Worm (Caenorhabditis elegans) whole organism, young adult: ENCODE measurements around the gene lgc-20.
A peak's percentile ranks its signal among the peaks of the same experiment; 100 is the strongest.

Experiments
- B0019.2 ChIP-seq: fragments of 200-800 bp; sonication (Bioruptor generic); conservative IDR thresholded peaks from 2 replicates; pipeline ENCODE4 v1.3.6; 2022; ENCODE audit warnings: missing genetic modification reagents, missing genetic modification characterization, missing compliant biosample characterization
- F39B2.1 ChIP-seq: fragments of 200-800 bp; sonication (Bioruptor generic); IDR thresholded peaks from 2 replicates; pipeline ENCODE4 v1.3.6; 2022; ENCODE audit warnings: missing genetic modification reagents, missing genetic modification characterization, missing compliant biosample characterization
- F49E8.2 ChIP-seq: sonication (generic microtip); optimal IDR thresholded peaks from 3 replicates; lab custom pipeline; 2017; ENCODE audit warnings: missing genetic modification characterization, mild to moderate bottlenecking, missing compliant biosample characterization, antibody characterized with exemption, moderate library complexity; ENCODE audit not compliant: insufficient read depth
- F57C9.4 ChIP-seq: sonication (generic microtip); optimal IDR thresholded peaks from 2 replicates; lab custom pipeline; 2017; ENCODE audit warnings: mild to moderate bottlenecking, missing genetic modification characterization, missing compliant biosample characterization
- Y53F4B.3 ChIP-seq: fragments of 200-800 bp; sonication (Bioruptor generic); IDR thresholded peaks from 2 replicates; pipeline ENCODE4 v1.3.6; 2022; ENCODE audit warnings: missing genetic modification reagents, missing genetic modification characterization, missing compliant biosample characterization
- Y79H2A.3 ChIP-seq: fragments of 200-800 bp; sonication (Bioruptor generic); conservative IDR thresholded peaks from 2 replicates; pipeline ENCODE4 v1.3.6; 2022; ENCODE audit warnings: missing genetic modification reagents, missing genetic modification characterization, missing compliant biosample characterization
- Y95B8A.8 ChIP-seq: fragments of 200-800 bp; sonication (Bioruptor generic); IDR thresholded peaks from 2 replicates; pipeline ENCODE4 v1.3.6; 2022; ENCODE audit warnings: missing genetic modification reagents, missing genetic modification characterization, missing compliant biosample characterization
- akir-1 ChIP-seq: fragments of 200-800 bp; sonication (Bioruptor generic); optimal IDR thresholded peaks from 2 replicates; lab custom pipeline; 2018; ENCODE audit warnings: mild to moderate bottlenecking, missing genetic modification characterization, moderate library complexity, missing compliant biosample characterization
- ama-1 ChIP-seq, 3 experiments: fragments of 150-350 bp in 1 of 3; sonication (generic microtip) in 2 of 3; optimal IDR thresholded peaks; 2 replicates each; lab custom pipeline; 2014 to 2018; ENCODE audit warnings: missing biosample characterization in 2 of 3, missing genetic modification characterization in 2 of 3, missing genetic modification reagents in 2 of 3
- aptf-2 ChIP-seq: fragments of 200-800 bp; sonication (Bioruptor generic); conservative IDR thresholded peaks from 2 replicates; pipeline ENCODE4 v1.3.6; 2022; ENCODE audit warnings: missing genetic modification reagents, missing genetic modification characterization, missing compliant biosample characterization
- aptf-3 ChIP-seq: fragments of 200-800 bp; sonication (Bioruptor generic); IDR thresholded peaks from 2 replicates; pipeline ENCODE4 v1.3.6; 2022; ENCODE audit warnings: missing genetic modification characterization, missing compliant biosample characterization
- cebp-1 ChIP-seq, 2 experiments: fragments of 200-800 bp in 1 of 2; sonication (Bioruptor generic) in 1 of 2; sonication (generic microtip) in 1 of 2; IDR thresholded peaks in 1 of 2; optimal IDR thresholded peaks in 1 of 2; 2 replicates each; pipeline versions ENCODE4 v1.3.6 to Lab custom; 2017 to 2022; ENCODE audit warnings: missing compliant biosample characterization in 2 of 2, missing genetic modification characterization in 2 of 2, mild to moderate bottlenecking in 1 of 2, missing genetic modification reagents in 1 of 2, moderate library complexity in 1 of 2
- ceh-100 ChIP-seq: fragments of 200-800 bp; sonication (Bioruptor generic); IDR thresholded peaks from 2 replicates; pipeline ENCODE4 v1.3.6; 2022; ENCODE audit warnings: missing genetic modification reagents, missing genetic modification characterization, missing compliant biosample characterization
- ceh-40 ChIP-seq: fragments of 200-800 bp; sonication (Bioruptor generic); IDR thresholded peaks from 2 replicates; pipeline ENCODE4 v1.3.6; 2022; ENCODE audit warnings: missing genetic modification characterization, missing compliant biosample characterization
- ceh-58 ChIP-seq: fragments of 200-800 bp; sonication (Bioruptor generic); IDR thresholded peaks from 2 replicates; pipeline ENCODE4 v1.3.6; 2022; ENCODE audit warnings: missing genetic modification characterization, missing compliant biosample characterization
- ceh-91 ChIP-seq: fragments of 200-800 bp; sonication (Bioruptor generic); IDR thresholded peaks from 2 replicates; pipeline ENCODE4 v1.3.6; 2022; ENCODE audit warnings: missing genetic modification reagents, missing genetic modification characterization, missing compliant biosample characterization
- chd-7 ChIP-seq: sonication (generic microtip); optimal IDR thresholded peaks from 2 replicates; lab custom pipeline; 2016; ENCODE audit warnings: mild to moderate bottlenecking, missing genetic modification characterization, moderate library complexity, missing compliant biosample characterization
- dpff-1 ChIP-seq: sonication (generic microtip); optimal IDR thresholded peaks from 2 replicates; lab custom pipeline; 2017; ENCODE audit warnings: mild to moderate bottlenecking, missing genetic modification characterization, missing compliant biosample characterization
- dpl-1 ChIP-seq: fragments of 150-350 bp; optimal IDR thresholded peaks from 2 replicates; lab custom pipeline; 2014; ENCODE audit warnings: missing biosample characterization, missing genetic modification reagents, missing genetic modification characterization
- efl-1 ChIP-seq: fragments of 150-350 bp; optimal IDR thresholded peaks from 2 replicates; lab custom pipeline; 2014; ENCODE audit warnings: missing biosample characterization, missing genetic modification reagents, missing genetic modification characterization
- gei-17 ChIP-seq: fragments of 200-800 bp; sonication (Bioruptor generic); optimal IDR thresholded peaks from 2 replicates; lab custom pipeline; 2018; ENCODE audit warnings: mild to moderate bottlenecking, missing genetic modification characterization, missing compliant biosample characterization
- hsf-1 ChIP-seq: fragments of 200-800 bp; sonication (Bioruptor generic); IDR thresholded peaks from 2 replicates; pipeline ENCODE4 v1.3.6; 2022; ENCODE audit warnings: missing genetic modification reagents, missing genetic modification characterization, missing compliant biosample characterization
- lag-1 ChIP-seq: fragments of 200-800 bp; sonication (Bioruptor generic); IDR thresholded peaks from 2 replicates; pipeline ENCODE4 v1.3.6; 2022; ENCODE audit warnings: missing genetic modification reagents, missing genetic modification characterization, missing compliant biosample characterization
- lin-35 ChIP-seq, 3 experiments: fragments of 150-350 bp in 2 of 3; sonication (generic microtip) in 1 of 3; optimal IDR thresholded peaks; 2 replicates each; lab custom pipeline; 2014 to 2018; ENCODE audit warnings: missing biosample characterization in 3 of 3, missing genetic modification characterization in 3 of 3, missing genetic modification reagents in 3 of 3
- lin-40 ChIP-seq: sonication (generic microtip); optimal IDR thresholded peaks from 2 replicates; lab custom pipeline; 2016; ENCODE audit warnings: missing genetic modification characterization, mild to moderate bottlenecking, missing compliant biosample characterization, missing genotype, missing genetic modification reagents
- lir-1 ChIP-seq: fragments of 200-800 bp; sonication (Bioruptor generic); conservative IDR thresholded peaks from 2 replicates; pipeline ENCODE4 v1.3.6; 2022; ENCODE audit warnings: missing genetic modification reagents, missing genetic modification characterization, missing compliant biosample characterization
- madf-10 ChIP-seq: sonication (generic microtip); optimal IDR thresholded peaks from 2 replicates; lab custom pipeline; 2016; ENCODE audit warnings: mild to moderate bottlenecking, missing genetic modification characterization, missing compliant biosample characterization
- madf-3 ChIP-seq: fragments of 200-800 bp; sonication (Bioruptor generic); IDR thresholded peaks from 2 replicates; pipeline ENCODE4 v1.3.6; 2022; ENCODE audit warnings: missing genetic modification reagents, missing genetic modification characterization, missing compliant biosample characterization
- nfya-1 ChIP-seq: sonication (generic microtip); optimal IDR thresholded peaks from 2 replicates; lab custom pipeline; 2017; ENCODE audit warnings: antibody characterized with exemption, missing compliant biosample characterization, missing genetic modification characterization, borderline replicate concordance; ENCODE audit not compliant: insufficient read depth
- nfyb-1 ChIP-seq: fragments of 200-800 bp; sonication (Bioruptor generic); IDR thresholded peaks from 2 replicates; pipeline ENCODE4 v1.3.6; 2022; ENCODE audit warnings: missing genetic modification reagents, missing genetic modification characterization, missing compliant biosample characterization
- pha-4 ChIP-seq: fragments of 150-350 bp; sonication (generic microtip); optimal IDR thresholded peaks from 2 replicates; lab custom pipeline; 2014; ENCODE audit warnings: missing biosample characterization, missing genetic modification reagents, missing genetic modification characterization
- rcor-1 ChIP-seq: fragments of 200-800 bp; sonication (Bioruptor generic); IDR thresholded peaks from 2 replicates; pipeline ENCODE4 v1.3.6; 2022; ENCODE audit warnings: missing genetic modification reagents, missing genetic modification characterization, missing compliant biosample characterization
- repo-1 ChIP-seq: sonication (generic microtip); optimal IDR thresholded peaks from 2 replicates; lab custom pipeline; 2017; ENCODE audit warnings: mild to moderate bottlenecking, missing genetic modification characterization, missing compliant biosample characterization
- rpc-1 ChIP-seq, 2 experiments: fragments of 150-350 bp in 1 of 2; sonication (generic microtip) in 1 of 2; optimal IDR thresholded peaks; 2 replicates each; lab custom pipeline; 2014 to 2018; ENCODE audit warnings: missing biosample characterization in 1 of 2, missing genetic modification characterization in 1 of 2, missing genetic modification reagents in 1 of 2, missing genotype in 1 of 2
- sea-2 ChIP-seq: fragments of 200-800 bp; sonication (Bioruptor generic); IDR thresholded peaks from 2 replicates; pipeline ENCODE4 v1.3.6; 2022; ENCODE audit warnings: missing genetic modification characterization, missing compliant biosample characterization
- somi-1 ChIP-seq: fragments of 200-800 bp; sonication (Bioruptor generic); optimal IDR thresholded peaks from 2 replicates; lab custom pipeline; 2018; ENCODE audit warnings: mild to moderate bottlenecking, missing genetic modification characterization, missing compliant biosample characterization
- sptf-2 ChIP-seq: fragments of 200-800 bp; sonication (Bioruptor generic); optimal IDR thresholded peaks from 2 replicates; lab custom pipeline; 2018; ENCODE audit warnings: mild to moderate bottlenecking, missing genetic modification characterization, missing compliant biosample characterization
- tbp1 ChIP-seq: fragments of 200-800 bp; sonication (Bioruptor generic); optimal IDR thresholded peaks from 2 replicates; lab custom pipeline; 2018; ENCODE audit warnings: mild to moderate bottlenecking, missing genetic modification characterization, missing compliant biosample characterization
- tbx-9 ChIP-seq: sonication (generic microtip); optimal IDR thresholded peaks from 2 replicates; lab custom pipeline; 2016; ENCODE audit warnings: borderline replicate concordance, missing genetic modification characterization, inconsistent platforms, missing compliant biosample characterization
- ztf-25 ChIP-seq: fragments of 200-800 bp; sonication (Bioruptor generic); IDR thresholded peaks from 2 replicates; pipeline ENCODE4 v1.3.6; 2022; ENCODE audit warnings: missing genetic modification reagents, missing genetic modification characterization, missing compliant biosample characterization
- ztf-28 ChIP-seq: fragments of 200-800 bp; sonication (Bioruptor generic); IDR thresholded peaks from 2 replicates; pipeline ENCODE4 v1.3.6; 2022; ENCODE audit warnings: missing genetic modification reagents, missing genetic modification characterization, missing compliant biosample characterization
- ztf-6 ChIP-seq: fragments of 200-800 bp; sonication (Bioruptor generic); IDR thresholded peaks from 2 replicates; pipeline ENCODE4 v1.3.6; 2022; ENCODE audit warnings: missing genetic modification reagents, missing genetic modification characterization, missing compliant biosample characterization

lgc-20 gene

ce11 chrII:11384099-11384498 lies 40.7 kb upstream of the lgc-20 start (continued):
- TF ChIP-seq lin-35 (GFP tag; optimal IDR thresholded peaks at IDR 0.05; lab: Kevin White, UChicago) (no peak), nfya-1 (tag; lab: Kevin White, UChicago) (no peak), ztf-28 (no peak)

ce11 chrII:11383058-11383457 lies 39.6 kb upstream of the lgc-20 start, which contains the start of the genes C33B4.5 and C33B4.4:
C33B4.5 (plus strand) TSS chrII:11383327.
C33B4.4 (minus strand) TSS chrII:11383442.
- TF ChIP-seq hsf-1 (GFP tag; lab: Robert Waterston, UW): no peak
- TF ChIP-seq F57C9.4 (tag; lab: Kevin White, UChicago): no peak
- no peak for TF ChIP-seq aptf-2
- TF ChIP-seq nfyb-1: no peak
- no peak for TF ChIP-seq repo-1 (tag; lab: Kevin White, UChicago)
- TF ChIP-seq cebp-1 (GFP tag; IDR thresholded peaks at IDR 0.05; lab: Robert Waterston, UW): no peak
- TF ChIP-seq cebp-1 (tag; optimal IDR thresholded peaks at IDR 0.05; lab: Kevin White, UChicago): no peak

- TF ChIP-seq pha-4: no peak
- no peak for TF ChIP-seq dpl-1
- TF ChIP-seq F57C9.4 (tag; lab: Kevin White, UChicago): no peak
- no peak for TF ChIP-seq tbx-9
- no peak for TF ChIP-seq Y53F4B.3 (GFP tag; lab: Robert Waterston, UW)
- TF ChIP-seq sea-2 (GFP tag; lab: Robert Waterston, UW): no peak
Measured at ce11 chrII:11377700-11378099, 34.3 kb upstream of the lgc-20 start.

ce11 chrII:11376598-11377108 lies 33.2 kb upstream of the lgc-20 start:
- TF ChIP-seq lin-40 (tag; lab: Kevin White, UChicago): peak; percentile 30
- no peak for TF ChIP-seq rpc-1 (optimal IDR thresholded peaks at IDR 0.05; lab: Kevin White, UChicago)
- peak; percentile 5 for TF ChIP-seq rpc-1 (tag; optimal IDR thresholded peaks at IDR 0.05; lab: Kevin White, UChicago)
- peak; percentile 83 for TF ChIP-seq ceh-100 (GFP tag; lab: Robert Waterston, UW)
- no peak for TF ChIP-seq ceh-58 (GFP tag; lab: Robert Waterston, UW)
- peak; percentile 93 for TF ChIP-seq ama-1 (optimal IDR thresholded peaks at IDR 0.05; lab: Kevin White, UChicago)
- TF ChIP-seq ama-1 (GFP tag; optimal IDR thresholded peaks at IDR 0.05; lab: Kevin White, UChicago): no peak
- peak; percentile 94 for TF ChIP-seq Y95B8A.8 (GFP tag; lab: Robert Waterston, UW)
- TF ChIP-seq akir-1: no peak
- peak; percentile 64 for TF ChIP-seq lir-1 (GFP tag; lab: Robert Waterston, UW)
- TF ChIP-seq F49E8.2 (tag; lab: Kevin White, UChicago): peak; percentile 96
- TF ChIP-seq hsf-1 (GFP tag; lab: Robert Waterston, UW): peak; percentile 76
- 0 out of 2 replicates have a peak, but pooled peaks have one; percentile 36 for TF ChIP-seq ceh-40 (GFP tag; lab: Robert Waterston, UW)
- TF ChIP-seq tbp1 (GFP tag; lab: Kevin White, UChicago): peak; percentile 78
- TF ChIP-seq sptf-2 (GFP tag; lab: Kevin White, UChicago): peak; percentile 51
- TF ChIP-seq aptf-3: no peak
- TF ChIP-seq lin-35 (GFP tag; optimal IDR thresholded peaks at IDR 0.05; lab: Kevin White, UChicago): peak in 1 of 3 experiments; percentile 51
- TF ChIP-seq efl-1 (GFP tag; lab: Kevin White, UChicago): peak; percentile 58
- no peak for TF ChIP-seq aptf-2
- peak; percentile 86 for TF ChIP-seq ceh-91 (GFP tag; lab: Robert Waterston, UW)
- peak; percentile 81 for TF ChIP-seq B0019.2 (GFP tag; lab: Robert Waterston, UW)
- peak; percentile 47 for TF ChIP-seq gei-17 (GFP tag; lab: Kevin White, UChicago)
- TF ChIP-seq ztf-25 (GFP tag; lab: Robert Waterston, UW): 0 out of 2 replicates have a peak, but pooled peaks have one; percentile 61
- peak; percentile 83 for TF ChIP-seq Y79H2A.3 (GFP tag; lab: Robert Waterston, UW)
- peak; percentile 85 for TF ChIP-seq rcor-1 (GFP tag; lab: Robert Waterston, UW)
- no peak for TF ChIP-seq ztf-6
- no peak for TF ChIP-seq F39B2.1 (GFP tag; lab: Robert Waterston, UW)
- TF ChIP-seq madf-3: peak; percentile 76; the same call in 1 of the 2 replicates
- peak; percentile 73 for TF ChIP-seq dpff-1 (tag; lab: Kevin White, UChicago)
- TF ChIP-seq somi-1 (GFP tag; lab: Kevin White, UChicago): no peak
- TF ChIP-seq madf-10 (tag; lab: Kevin White, UChicago): no peak
- TF ChIP-seq chd-7 (tag; lab: Kevin White, UChicago): peak; percentile 84
- 0 out of 2 replicates have a peak, but pooled peaks have one; percentile 30 for TF ChIP-seq lag-1
